Fruit fly (Drosophila melanogaster) whole organism: Measurements from ENCODE around the gene tut.

Source experiments
- CG8478 ChIP-seq: fragments of >200 bp; optimal IDR thresholded peaks from 2 replicates; lab custom pipeline; 2018; ENCODE audit warnings: inconsistent platforms
- pan ChIP-seq: fragments of >200 bp; optimal IDR thresholded peaks from 2 replicates; lab custom pipeline; 2017
- psq ChIP-seq: fragments of >200 bp; optimal IDR thresholded peaks from 2 replicates; lab custom pipeline; 2017
- usp ChIP-seq: fragments of >200 bp; optimal IDR thresholded peaks from 2 replicates; lab custom pipeline; 2017; ENCODE audit warnings: missing biosample characterization, missing genetic modification characterization, mixed read lengths

- TF ChIP-seq CG8478 (no peak), usp (GFP tag; lab: Kevin White, UChicago) (no peak), psq (no peak), pan (lab: Kevin White, UChicago) (no peak)
Observed at dm6 chr3L:8191042-8191613, 19.4 kb downstream of the tut start, which contains the start of gene MED24.
